Worm (Caenorhabditis elegans) whole organism, L1 larva: ENCODE data around the gene srg-2.

ENCODE experiments used
- C04F5.9 ChIP-seq: sonication (generic microtip); optimal IDR thresholded peaks from 2 replicates; lab custom pipeline; 2016; ENCODE audit warnings: missing genetic modification characterization, missing compliant biosample characterization
- C16A3.4 ChIP-seq: fragments of 150-350 bp; optimal IDR thresholded peaks from 2 replicates; lab custom pipeline; 2014; ENCODE audit warnings: missing biosample characterization, missing genetic modification characterization
- C34B4.2 ChIP-seq: sonication (generic microtip); optimal IDR thresholded peaks from 2 replicates; lab custom pipeline; 2017; ENCODE audit warnings: mild to moderate bottlenecking, missing genetic modification characterization, missing compliant biosample characterization
- F16B12.6 ChIP-seq: fragments of 150-350 bp; optimal IDR thresholded peaks from 2 replicates; lab custom pipeline; 2014; ENCODE audit warnings: missing biosample characterization, missing genetic modification characterization
- ceh-82 ChIP-seq, 3 experiments: fragments of 150-350 bp in 1 of 3; sonication (generic microtip) in 2 of 3; optimal IDR thresholded peaks; 2 replicates each; lab custom pipeline; 2014 to 2017; ENCODE audit warnings: missing biosample characterization in 3 of 3, missing genetic modification characterization in 3 of 3
- dpl-1 ChIP-seq, 3 experiments: fragments of 150-350 bp in 2 of 3; sonication (generic microtip) in 1 of 3; optimal IDR thresholded peaks; 2 replicates each; lab custom pipeline; 2014 to 2017; ENCODE audit warnings: missing biosample characterization in 3 of 3, missing genetic modification characterization in 3 of 3, missing genetic modification reagents in 3 of 3
- egl-27 ChIP-seq, 2 experiments: fragments of 150-350 bp in 1 of 2; sonication (generic microtip); optimal IDR thresholded peaks; 3 replicates each; lab custom pipeline; 2017 to 2018; ENCODE audit warnings: missing biosample characterization in 2 of 2, missing genetic modification characterization in 2 of 2, missing genetic modification reagents in 2 of 2
- elt-3 ChIP-seq, 6 experiments: fragments of 150-350 bp in 1 of 6; sonication (generic microtip); optimal IDR thresholded peaks; 2 replicates each; lab custom pipeline; 2017 to 2018; ENCODE audit warnings: missing biosample characterization in 6 of 6, missing genetic modification characterization in 6 of 6, inconsistent platforms in 1 of 6
- fkh-10 ChIP-seq: sonication (generic microtip); optimal IDR thresholded peaks from 2 replicates; lab custom pipeline; 2017; ENCODE audit warnings: missing biosample characterization, missing genetic modification reagents, missing genetic modification characterization
- fkh-8 ChIP-seq: sonication (generic microtip); optimal IDR thresholded peaks from 2 replicates; lab custom pipeline; 2016; ENCODE audit warnings: mild to moderate bottlenecking, missing genetic modification characterization, missing compliant biosample characterization
- hlh-17 ChIP-seq: fragments of 200-800 bp; sonication (Bioruptor generic); optimal IDR thresholded peaks from 2 replicates; lab custom pipeline; 2018; ENCODE audit warnings: missing genetic modification characterization, mild to moderate bottlenecking, missing compliant biosample characterization, moderate library complexity, borderline replicate concordance
- hlh-4 ChIP-seq: sonication (generic microtip); optimal IDR thresholded peaks from 2 replicates; lab custom pipeline; 2016; ENCODE audit warnings: mild to moderate bottlenecking, missing genetic modification characterization, missing compliant biosample characterization
- hpl-2 ChIP-seq: fragments of 150-350 bp; optimal IDR thresholded peaks from 2 replicates; lab custom pipeline; 2014; ENCODE audit warnings: missing biosample characterization, missing genetic modification reagents, missing genetic modification characterization
- irx-1 ChIP-seq: sonication (generic microtip); optimal IDR thresholded peaks from 2 replicates; lab custom pipeline; 2016; ENCODE audit warnings: missing genetic modification characterization, missing compliant biosample characterization
- lin-14 ChIP-seq: fragments of 200-800 bp; sonication (Bioruptor generic); optimal IDR thresholded peaks from 2 replicates; lab custom pipeline; 2018; ENCODE audit warnings: mild to moderate bottlenecking, missing genetic modification characterization, moderate library complexity, missing compliant biosample characterization
- lin-15B ChIP-seq: fragments of 150-350 bp; sonication (generic microtip); optimal IDR thresholded peaks from 3 replicates; lab custom pipeline; 2014; ENCODE audit warnings: missing biosample characterization, missing genetic modification characterization
- lin-35 ChIP-seq, 2 experiments: fragments of 150-350 bp; optimal IDR thresholded peaks; 2 replicates each; lab custom pipeline; 2014; ENCODE audit warnings: missing biosample characterization in 2 of 2, missing genetic modification characterization in 2 of 2, missing genetic modification reagents in 2 of 2
- lsy-2 ChIP-seq, 2 experiments: fragments of 150-350 bp; optimal IDR thresholded peaks; 2 replicates each; lab custom pipeline; 2014; ENCODE audit warnings: missing biosample characterization in 2 of 2, missing genetic modification characterization in 2 of 2
- mep-1 ChIP-seq: fragments of 150-350 bp; optimal IDR thresholded peaks from 2 replicates; lab custom pipeline; 2014; ENCODE audit warnings: missing biosample characterization, missing genetic modification characterization
- nhr-11 ChIP-seq: fragments of 150-350 bp; optimal IDR thresholded peaks from 2 replicates; lab custom pipeline; 2014; ENCODE audit warnings: missing biosample characterization, missing genetic modification characterization
- nhr-12 ChIP-seq: sonication (generic microtip); optimal IDR thresholded peaks from 2 replicates; lab custom pipeline; 2017; ENCODE audit warnings: missing biosample characterization, missing genetic modification characterization
- nhr-237 ChIP-seq: fragments of 150-350 bp; optimal IDR thresholded peaks from 2 replicates; lab custom pipeline; 2014; ENCODE audit warnings: missing biosample characterization, missing genetic modification characterization
- nhr-47 ChIP-seq: sonication (generic microtip); optimal IDR thresholded peaks from 2 replicates; lab custom pipeline; 2016; ENCODE audit warnings: mild to moderate bottlenecking, missing genetic modification characterization, moderate library complexity, missing compliant biosample characterization
- nhr-77 ChIP-seq: fragments of 150-350 bp; optimal IDR thresholded peaks from 2 replicates; lab custom pipeline; 2014; ENCODE audit warnings: missing biosample characterization, missing genetic modification characterization
- nhr-85 ChIP-seq: sonication (generic microtip); peaks from one replicate; lab custom pipeline; 2016; ENCODE audit warnings: missing genetic modification characterization, inconsistent platforms, missing compliant biosample characterization
- nhr-90 ChIP-seq: sonication (generic microtip); optimal IDR thresholded peaks from 2 replicates; lab custom pipeline; 2016; ENCODE audit warnings: mild to moderate bottlenecking, missing genetic modification characterization, missing compliant biosample characterization; ENCODE audit not compliant: poor library complexity
- pqm-1 ChIP-seq: sonication (generic microtip); optimal IDR thresholded peaks from 3 replicates; lab custom pipeline; 2017; ENCODE audit warnings: missing biosample characterization, missing genetic modification characterization
- skn-1 ChIP-seq: fragments of 150-350 bp; optimal IDR thresholded peaks from 2 replicates; lab custom pipeline; 2014; ENCODE audit warnings: missing biosample characterization, missing genetic modification characterization
- snu-23 ChIP-seq: sonication (generic microtip); optimal IDR thresholded peaks from 2 replicates; lab custom pipeline; 2016; ENCODE audit warnings: missing genetic modification characterization, missing compliant biosample characterization
- sptf-1 ChIP-seq: fragments of 150-350 bp; optimal IDR thresholded peaks from 2 replicates; lab custom pipeline; 2014; ENCODE audit warnings: missing biosample characterization, missing genetic modification characterization
- sup-37 ChIP-seq: fragments of 200-800 bp; sonication (Bioruptor generic); optimal IDR thresholded peaks from 2 replicates; lab custom pipeline; 2018; ENCODE audit warnings: mild to moderate bottlenecking, missing genetic modification characterization, missing compliant biosample characterization
- tbx-2 ChIP-seq: sonication (generic microtip); optimal IDR thresholded peaks from 2 replicates; lab custom pipeline; 2016; ENCODE audit warnings: missing genetic modification characterization, missing compliant biosample characterization
- unc-30 ChIP-seq: sonication (generic microtip); optimal IDR thresholded peaks from 2 replicates; lab custom pipeline; 2017; ENCODE audit warnings: missing biosample characterization, missing genetic modification characterization
- unc-98 ChIP-seq: fragments of 200-800 bp; sonication (Bioruptor generic); IDR thresholded peaks from 2 replicates; pipeline ENCODE4 v1.3.6; 2022; ENCODE audit warnings: missing genetic modification characterization, missing compliant biosample characterization
- vab-15 ChIP-seq: sonication (generic microtip); optimal IDR thresholded peaks from 2 replicates; lab custom pipeline; 2017; ENCODE audit warnings: missing genotype, mild to moderate bottlenecking, missing genetic modification characterization, missing compliant biosample characterization
- zag-1 ChIP-seq: fragments of 150-350 bp; optimal IDR thresholded peaks from 2 replicates; lab custom pipeline; 2014; ENCODE audit warnings: missing biosample characterization, missing genetic modification characterization
- zip-4 ChIP-seq: fragments of 200-800 bp; sonication (Bioruptor generic); optimal IDR thresholded peaks from 2 replicates; lab custom pipeline; 2018; ENCODE audit warnings: mild to moderate bottlenecking, missing genetic modification characterization, moderate library complexity, missing compliant biosample characterization
- ztf-4 ChIP-seq: fragments of 150-350 bp; optimal IDR thresholded peaks from 2 replicates; lab custom pipeline; 2014; ENCODE audit warnings: missing biosample characterization, missing genetic modification characterization

Gene srg-2

DNA sequence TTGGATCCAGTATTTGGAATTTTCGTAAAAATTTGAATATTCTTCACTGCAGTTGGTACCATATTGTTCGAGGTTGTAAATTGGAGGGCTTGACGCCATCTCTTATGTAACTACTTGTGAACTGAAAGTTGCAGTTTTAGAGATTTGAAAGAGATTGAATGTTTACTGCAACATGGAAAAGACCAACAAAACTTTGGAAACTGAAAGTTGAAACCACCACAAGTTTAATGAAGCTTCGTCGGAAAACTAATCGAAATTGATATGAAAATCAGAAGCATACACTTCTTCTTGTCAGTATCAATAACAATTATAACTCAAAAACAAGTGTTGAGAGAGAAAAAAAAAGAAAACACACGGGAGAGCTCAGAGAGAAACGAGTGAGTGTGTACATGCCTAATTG is 8.0 kb upstream of the srg-2 start, which contains the start of gene srg-7:
srg-7 (minus strand) TSS at position 101 of the 400 bp plus-strand sequence.
- no peak for TF ChIP-seq hlh-17 (GFP tag; lab: Kevin White, UChicago)
- no peak for TF ChIP-seq dpl-1 (GFP tag; optimal IDR thresholded peaks at IDR 0.05; lab: Kevin White, UChicago)
- no peak for TF ChIP-seq lin-15B (tag; lab: Kevin White, UChicago)
- no peak for TF ChIP-seq vab-15 (tag; lab: Kevin White, UChicago)
- TF ChIP-seq sup-37 (GFP tag; lab: Kevin White, UChicago), result no peak
- no peak for TF ChIP-seq nhr-47
- no peak for TF ChIP-seq zag-1 (tag; lab: Kevin White, UChicago)
- no peak for TF ChIP-seq hpl-2
- no peak for TF ChIP-seq egl-27 (tag; optimal IDR thresholded peaks at IDR 0.05; lab: Kevin White, UChicago)
- no peak for TF ChIP-seq fkh-8 (tag; lab: Kevin White, UChicago)
- no peak for TF ChIP-seq nhr-85 (tag; lab: Kevin White, UChicago)
- TF ChIP-seq nhr-77 (tag; lab: Kevin White, UChicago), result no peak
- no peak for TF ChIP-seq fkh-10
- TF ChIP-seq ceh-82 (tag; optimal IDR thresholded peaks at IDR 0.05; lab: Kevin White, UChicago), result no peak
- no peak for TF ChIP-seq elt-3 (tag; optimal IDR thresholded peaks at IDR 0.05; lab: Kevin White, UChicago)
- TF ChIP-seq lin-35 (GFP tag; optimal IDR thresholded peaks at IDR 0.05; lab: Kevin White, UChicago), result no peak

DNA sequence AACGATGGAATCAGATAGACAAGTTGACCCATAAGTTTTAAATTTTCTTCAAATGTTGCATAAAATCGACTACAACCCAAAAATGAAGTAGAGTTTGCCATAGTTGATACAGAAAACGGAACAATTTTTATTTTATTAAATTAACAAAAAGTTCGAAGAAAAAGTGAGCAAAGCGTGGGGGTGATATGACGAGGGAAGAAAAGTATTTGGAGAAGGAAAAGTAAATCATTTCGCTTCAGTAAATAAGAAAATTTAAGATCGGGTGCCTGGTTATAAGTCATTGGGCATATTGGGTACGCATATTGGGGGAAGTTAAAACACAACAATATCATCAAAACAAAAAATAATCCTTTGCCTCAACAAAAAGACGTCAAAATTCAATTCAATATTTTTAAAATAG is 5.9 kb upstream of the srg-2 start, which contains the start of gene srg-6:
srg-6 (minus strand) TSS at position 101 of the 400 bp plus-strand sequence.
- TF ChIP-seq unc-98 (GFP tag; lab: Robert Waterston, UW) (no peak), hpl-2 (no peak), mep-1 (tag; lab: Kevin White, UChicago) (no peak), pqm-1 (tag; lab: Kevin White, UChicago) (no peak), snu-23 (GFP tag; lab: Kevin White, UChicago) (no peak), lin-14 (GFP tag; lab: Kevin White, UChicago) (no peak), lsy-2 (tag; optimal IDR thresholded peaks at IDR 0.05; lab: Kevin White, UChicago) (no peak), hlh-17 (GFP tag; lab: Kevin White, UChicago) (no peak), nhr-237 (no peak), tbx-2 (tag; lab: Kevin White, UChicago) (no peak), nhr-90 (tag; lab: Kevin White, UChicago) (no peak), irx-1 (tag; lab: Kevin White, UChicago) (no peak), ceh-82 (tag; optimal IDR thresholded peaks at IDR 0.05; lab: Kevin White, UChicago) (no peak), nhr-85 (tag; lab: Kevin White, UChicago) (no peak), C16A3.4 (tag; lab: Kevin White, UChicago) (no peak), skn-1 (tag; lab: Kevin White, UChicago) (no peak), nhr-77 (tag; lab: Kevin White, UChicago) (no peak), sptf-1 (tag; lab: Kevin White, UChicago) (no peak)

DNA sequence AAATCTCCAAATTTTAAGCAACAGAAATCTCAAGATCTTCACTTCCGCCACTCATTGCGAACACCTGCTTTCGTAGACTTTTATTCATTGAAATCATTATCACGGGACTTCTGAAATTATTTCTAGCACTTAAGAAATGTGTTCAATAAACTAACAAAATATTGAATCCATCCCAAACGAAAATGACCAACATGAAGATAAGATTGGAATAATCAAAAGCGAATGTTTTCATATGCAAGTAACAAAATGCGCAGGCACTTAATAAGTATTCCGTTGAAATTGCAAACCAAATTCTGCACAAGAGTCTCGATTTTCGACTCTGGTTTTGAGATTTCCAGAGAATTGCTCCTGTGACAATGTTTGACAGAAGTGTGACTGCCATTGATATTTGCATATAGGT is 4.4 kb upstream of the srg-2 start, which contains the start of gene srg-5:
srg-5 (minus strand) TSS at position 101 of the 400 bp plus-strand sequence.
- no peak for TF ChIP-seq nhr-12 (tag; lab: Kevin White, UChicago)
- no peak for TF ChIP-seq ztf-4 (tag; lab: Kevin White, UChicago)
- TF ChIP-seq nhr-77 (tag; lab: Kevin White, UChicago), result no peak
- no peak for TF ChIP-seq unc-30 (tag; lab: Kevin White, UChicago)
- TF ChIP-seq nhr-90 (tag; lab: Kevin White, UChicago), result no peak
- no peak for TF ChIP-seq C04F5.9 (tag; lab: Kevin White, UChicago)
- TF ChIP-seq C16A3.4 (tag; lab: Kevin White, UChicago), result no peak
- no peak for TF ChIP-seq hlh-4 (tag; lab: Kevin White, UChicago)
- TF ChIP-seq hlh-17 (GFP tag; lab: Kevin White, UChicago), result no peak
- TF ChIP-seq fkh-8 (tag; lab: Kevin White, UChicago), result no peak
- no peak for TF ChIP-seq elt-3 (tag; optimal IDR thresholded peaks at IDR 0.05; lab: Kevin White, UChicago)
- TF ChIP-seq nhr-11 (tag; lab: Kevin White, UChicago), result no peak
- TF ChIP-seq C34B4.2 (tag; lab: Kevin White, UChicago), result no peak
- TF ChIP-seq zip-4, result no peak
- TF ChIP-seq F16B12.6, result no peak
- no peak for TF ChIP-seq lsy-2 (tag; optimal IDR thresholded peaks at IDR 0.05; lab: Kevin White, UChicago)
